Worm (Caenorhabditis elegans) whole organism, mixed stage, embryonic: ENCODE data around the gene F13H10.9.
A peak's percentile ranks its signal among the peaks of the same experiment; 100 is the strongest.
"Not testable (repeated sequence)": the region's sequence is repeated elsewhere in the genome, so short reads cannot be mapped to it uniquely, and the experiment has no call there.

Experiments used
- ceh-39 ChIP-seq: fragments of 150-350 bp; optimal IDR thresholded peaks from 2 replicates; lab custom pipeline; 2014; ENCODE audit warnings: missing biosample characterization, missing genetic modification characterization
- ceh-43 ChIP-seq: fragments of 200-800 bp; sonication (Bioruptor generic); optimal IDR thresholded peaks from 2 replicates; lab custom pipeline; 2018; ENCODE audit warnings: mild to moderate bottlenecking, missing genetic modification characterization, moderate library complexity, missing compliant biosample characterization
- cnd-1 ChIP-seq: fragments of 200-800 bp; sonication (Bioruptor generic); optimal IDR thresholded peaks from 2 replicates; lab custom pipeline; 2018; ENCODE audit warnings: mild to moderate bottlenecking, missing genetic modification characterization, missing compliant biosample characterization
- elt-1 ChIP-seq: sonication (generic microtip); optimal IDR thresholded peaks from 2 replicates; lab custom pipeline; 2017; ENCODE audit warnings: missing genetic modification characterization, mild to moderate bottlenecking, missing compliant biosample characterization, antibody characterized with exemption, moderate library complexity, borderline replicate concordance; ENCODE audit not compliant: insufficient read depth
- elt-3 ChIP-seq: fragments of 150-350 bp; optimal IDR thresholded peaks from 2 replicates; lab custom pipeline; 2014; ENCODE audit warnings: missing biosample characterization, missing genetic modification characterization
- flh-1 ChIP-seq: fragments of 200-800 bp; sonication (Bioruptor generic); optimal IDR thresholded peaks from 2 replicates; lab custom pipeline; 2018; ENCODE audit warnings: mild to moderate bottlenecking, missing genetic modification characterization, moderate library complexity, missing compliant biosample characterization
- ham-2 ChIP-seq: fragments of 200-800 bp; sonication (Bioruptor generic); optimal IDR thresholded peaks from 2 replicates; lab custom pipeline; 2018; ENCODE audit warnings: mild to moderate bottlenecking, missing genetic modification characterization, missing compliant biosample characterization
- hlh-1 ChIP-seq: fragments of 150-350 bp; optimal IDR thresholded peaks from 2 replicates; lab custom pipeline; 2014; ENCODE audit warnings: missing biosample characterization, missing genetic modification reagents, missing genetic modification characterization
- lin-13 ChIP-seq: fragments of 150-350 bp; optimal IDR thresholded peaks from 2 replicates; lab custom pipeline; 2014; ENCODE audit warnings: missing biosample characterization, missing genetic modification characterization
- lin-32 ChIP-seq: fragments of 200-800 bp; sonication (Bioruptor generic); optimal IDR thresholded peaks from 2 replicates; lab custom pipeline; 2018; ENCODE audit warnings: mild to moderate bottlenecking, missing genetic modification characterization, missing compliant biosample characterization
- mab-5 ChIP-seq: fragments of 150-350 bp; optimal IDR thresholded peaks from 2 replicates; lab custom pipeline; 2014; ENCODE audit warnings: missing biosample characterization, missing genetic modification characterization
- mep-1 ChIP-seq: fragments of 150-350 bp; optimal IDR thresholded peaks from 2 replicates; lab custom pipeline; 2017; ENCODE audit warnings: missing biosample characterization, missing genetic modification reagents, missing genetic modification characterization, inconsistent platforms
- mls-2 ChIP-seq: sonication (generic microtip); optimal IDR thresholded peaks from 2 replicates; lab custom pipeline; 2016; ENCODE audit warnings: mild to moderate bottlenecking, missing genetic modification characterization, moderate library complexity, missing compliant biosample characterization
- nhr-12 ChIP-seq: fragments of 150-350 bp; optimal IDR thresholded peaks from 2 replicates; lab custom pipeline; 2014; ENCODE audit warnings: missing biosample characterization, missing genetic modification characterization
- nhr-237 ChIP-seq: fragments of 150-350 bp; optimal IDR thresholded peaks from 2 replicates; lab custom pipeline; 2014; ENCODE audit warnings: missing biosample characterization, missing genetic modification characterization
- nhr-28 ChIP-seq: fragments of 150-350 bp; optimal IDR thresholded peaks from 2 replicates; lab custom pipeline; 2014; ENCODE audit warnings: missing biosample characterization, missing genetic modification characterization
- nhr-76 ChIP-seq: sonication (generic microtip); optimal IDR thresholded peaks from 2 replicates; lab custom pipeline; 2017; ENCODE audit warnings: missing biosample characterization, missing genetic modification characterization
- pha-4 ChIP-seq: fragments of 150-350 bp; optimal IDR thresholded peaks from 2 replicates; lab custom pipeline; 2018; ENCODE audit warnings: missing biosample characterization, missing genetic modification reagents, missing genetic modification characterization
- sem-2 ChIP-seq: fragments of 200-800 bp; sonication (Bioruptor generic); optimal IDR thresholded peaks from 2 replicates; lab custom pipeline; 2018; ENCODE audit warnings: mild to moderate bottlenecking, missing genetic modification characterization, missing compliant biosample characterization
- sptf-1 ChIP-seq: sonication (generic microtip); optimal IDR thresholded peaks from 2 replicates; lab custom pipeline; 2017; ENCODE audit warnings: mild to moderate bottlenecking, missing genetic modification characterization, moderate library complexity, missing compliant biosample characterization
- tbx-8 ChIP-seq: fragments of 200-800 bp; sonication (Bioruptor generic); optimal IDR thresholded peaks from 2 replicates; lab custom pipeline; 2018; ENCODE audit warnings: mild to moderate bottlenecking, missing genetic modification characterization, moderate library complexity, missing compliant biosample characterization
- unc-120 ChIP-seq: sonication (generic microtip); optimal IDR thresholded peaks from 2 replicates; lab custom pipeline; 2017; ENCODE audit warnings: missing genetic modification characterization, missing compliant biosample characterization; ENCODE audit not compliant: poor library complexity, severe bottlenecking
- unc-62 ChIP-seq: fragments of 150-350 bp; optimal IDR thresholded peaks from 2 replicates; lab custom pipeline; 2014; ENCODE audit warnings: missing biosample characterization, missing genetic modification reagents, missing genetic modification characterization
- zip-8 ChIP-seq: fragments of 150-350 bp; optimal IDR thresholded peaks from 2 replicates; lab custom pipeline; 2014; ENCODE audit warnings: missing biosample characterization, missing genetic modification characterization
- ztf-11 ChIP-seq: fragments of 150-350 bp; optimal IDR thresholded peaks from 2 replicates; lab custom pipeline; 2014; ENCODE audit warnings: missing biosample characterization, missing genetic modification characterization

The F13H10.9 gene

DNA sequence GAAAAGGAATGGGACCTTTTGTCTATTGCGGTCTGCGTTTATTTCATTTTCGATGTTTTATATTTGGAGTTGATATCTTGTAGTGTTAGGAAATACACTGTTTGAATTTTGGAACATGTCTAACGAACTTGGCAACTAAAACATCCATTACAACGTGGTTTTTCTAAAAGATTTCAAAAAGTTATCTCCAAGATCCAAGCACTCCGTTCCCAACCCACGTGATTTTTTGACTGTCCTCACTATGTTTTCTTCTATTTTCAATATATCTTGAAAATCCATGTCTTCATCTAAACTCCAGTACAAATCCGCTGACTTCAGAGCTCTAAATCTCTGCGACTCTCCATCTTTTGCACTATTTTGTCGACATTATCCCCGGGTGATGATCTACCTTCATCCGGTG, at the start of gene F13H10.9:
Gene F13H10.9 (plus strand): TSS at position 301 of the 400 bp plus-strand sequence.
- no peak for TF ChIP-seq mab-5 (tag; lab: Kevin White, UChicago)
- TF ChIP-seq, all 35 proteins: peak for 0

DNA sequence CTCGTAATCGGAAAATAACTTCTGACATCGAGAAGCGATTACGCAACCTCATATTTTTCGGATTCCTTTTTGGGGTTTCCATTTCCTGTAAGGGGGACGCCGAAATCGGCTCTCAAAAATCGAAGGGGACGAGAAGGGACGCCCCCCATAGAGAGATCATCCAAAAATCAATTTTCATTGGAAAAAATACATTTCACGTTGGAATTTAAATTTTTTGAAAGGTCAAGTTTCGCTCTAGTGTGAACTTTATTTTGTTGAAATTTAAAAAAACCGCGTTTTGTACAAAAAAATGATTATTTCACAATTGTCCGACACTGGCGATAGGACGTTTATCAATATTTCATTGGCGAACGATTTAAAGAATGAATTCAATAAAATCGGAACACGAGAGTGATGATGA, 49.7 kb upstream of the F13H10.9 start, which contains the start of gene Y69E1A.3:
Gene Y69E1A.3 (plus strand): TSS at position 301 of the 400 bp plus-strand sequence.
- TF ChIP-seq ceh-39 (tag; lab: Kevin White, UChicago) (no peak), zip-8 (tag; lab: Kevin White, UChicago) (no peak), ham-2 (GFP tag; lab: Kevin White, UChicago) (no peak), mep-1 (tag; lab: Kevin White, UChicago) (no peak), tbx-8 (GFP tag; lab: Kevin White, UChicago) (no peak), cnd-1 (no peak), sptf-1 (tag; lab: Kevin White, UChicago) (no peak), sem-2 (GFP tag; lab: Kevin White, UChicago) (no peak), nhr-28 (no peak), flh-1 (GFP tag; lab: Kevin White, UChicago) (no peak), nhr-12 (tag; lab: Kevin White, UChicago) (no peak), elt-1 (no peak), unc-62 (GFP tag; lab: Kevin White, UChicago) (no peak), ceh-43 (GFP tag; lab: Kevin White, UChicago) (no peak), ztf-11 (no peak)

DNA sequence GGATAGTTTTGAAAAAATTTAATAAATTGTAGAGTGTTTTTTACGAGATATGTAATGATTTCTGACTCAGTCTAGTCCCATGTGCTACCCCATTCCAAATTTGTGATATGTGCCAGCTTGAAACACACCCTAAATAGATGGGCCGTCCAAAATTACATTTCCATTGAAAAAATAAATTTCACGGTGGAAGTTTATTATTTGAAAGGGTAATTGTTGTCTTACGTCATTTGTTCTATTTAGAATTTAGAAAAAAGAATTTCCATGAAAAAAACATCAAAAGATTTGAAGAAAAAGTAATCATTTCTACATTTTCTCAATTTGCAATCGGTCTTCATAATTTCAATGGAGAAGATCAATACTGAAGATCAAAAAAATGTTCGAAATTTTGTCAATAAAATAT, 46.8 kb upstream of the F13H10.9 start, which contains the start of gene Y69E1A.4:
Gene Y69E1A.4 (plus strand): TSS at position 301 of the 400 bp plus-strand sequence.
- not testable (repeated sequence) for TF ChIP-seq elt-3 (tag; lab: Kevin White, UChicago); elt-1; cnd-1

DNA sequence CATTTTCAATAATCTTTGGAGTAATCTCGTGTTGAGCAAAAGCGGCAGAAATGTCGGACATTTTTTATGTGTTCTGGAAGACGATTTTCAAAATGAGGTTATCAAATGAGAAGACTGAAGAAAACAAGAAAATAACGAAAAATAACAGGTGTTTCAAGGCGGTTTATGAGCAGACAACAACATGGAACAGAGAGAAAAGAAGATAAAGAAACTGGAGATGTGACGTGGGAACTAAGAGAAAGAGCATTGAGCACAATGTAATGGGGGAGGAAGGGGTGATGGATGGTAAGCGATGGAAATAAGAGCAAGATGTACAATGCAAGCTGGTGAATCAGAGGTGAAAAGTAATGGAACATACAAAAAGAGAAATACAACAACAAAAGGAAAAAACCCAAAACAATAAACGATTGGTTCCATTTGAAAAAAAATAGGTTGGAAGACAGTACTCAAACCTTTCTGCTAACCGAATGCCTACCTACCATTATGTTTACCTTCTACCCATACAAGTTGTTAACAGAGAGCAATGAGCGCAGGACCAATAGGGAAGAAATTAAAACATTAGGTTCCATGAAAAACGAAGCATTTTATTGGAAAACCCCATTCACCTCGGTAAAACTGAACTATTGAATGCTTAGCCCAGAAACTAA, 44.0 kb upstream of the F13H10.9 start, which contains the start of gene Y69E1A.5:
Gene Y69E1A.5 (minus strand): TSS at position 73 of the 647 bp plus-strand sequence.
- peak; percentile 40 for TF ChIP-seq unc-62 (GFP tag; lab: Kevin White, UChicago)
- TF ChIP-seq mls-2 (tag; lab: Kevin White, UChicago), result no peak
- peak; percentile 31 for TF ChIP-seq mab-5 (tag; lab: Kevin White, UChicago)
- no peak for TF ChIP-seq flh-1 (GFP tag; lab: Kevin White, UChicago)
- peak; percentile 82 for TF ChIP-seq hlh-1
- TF ChIP-seq unc-120 (tag; lab: Kevin White, UChicago), result no peak

DNA sequence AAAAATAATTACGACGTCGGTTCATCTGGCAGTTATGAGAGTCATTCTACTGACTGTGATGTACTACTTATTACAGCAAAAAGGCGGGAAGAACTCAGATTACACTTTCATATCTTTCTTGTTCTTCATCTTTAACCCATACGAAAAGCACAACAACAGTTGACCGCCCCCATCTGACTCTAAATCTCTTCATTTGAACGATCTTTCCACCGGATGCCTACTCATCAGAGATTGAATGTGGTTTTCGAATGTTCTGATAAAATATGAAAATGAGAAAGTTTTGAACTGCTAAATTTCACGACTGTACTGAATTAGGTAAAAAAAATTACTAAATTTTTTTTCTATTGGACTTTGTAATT, 43.5 kb upstream of the F13H10.9 start, which contains the start of gene sri-19:
Gene sri-19 (plus strand): TSS at position 143 of the 359 bp plus-strand sequence.
- TF ChIP-seq ham-2 (GFP tag; lab: Kevin White, UChicago) (no peak), elt-1 (no peak), unc-120 (tag; lab: Kevin White, UChicago) (peak; percentile 21), lin-13 (no peak), hlh-1 (peak; percentile 82), cnd-1 (no peak), unc-62 (GFP tag; lab: Kevin White, UChicago) (no peak)

DNA sequence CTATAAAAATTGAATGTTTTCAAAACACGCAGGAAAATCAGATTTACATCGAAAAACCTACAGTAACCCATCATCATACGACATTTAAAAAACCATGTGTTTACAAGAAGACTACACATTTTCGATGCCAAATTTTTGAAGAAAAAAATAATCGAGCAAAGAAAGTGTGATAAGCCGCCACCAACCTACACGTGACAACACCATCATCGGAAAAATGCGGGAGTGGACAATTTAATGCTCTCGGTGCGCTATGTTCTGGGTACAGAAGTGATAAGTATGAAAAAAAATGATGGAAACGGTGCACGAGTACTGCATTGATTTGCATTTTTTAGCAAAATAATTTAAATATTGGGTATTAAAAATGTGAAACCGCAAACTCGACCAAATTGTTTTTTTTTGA, 37.0 kb upstream of the F13H10.9 start:
- no peak for TF ChIP-seq ceh-39 (tag; lab: Kevin White, UChicago)
- TF ChIP-seq nhr-76 (tag; lab: Kevin White, UChicago), result no peak
- TF ChIP-seq mls-2 (tag; lab: Kevin White, UChicago), result no peak
- TF ChIP-seq pha-4, result no peak

DNA sequence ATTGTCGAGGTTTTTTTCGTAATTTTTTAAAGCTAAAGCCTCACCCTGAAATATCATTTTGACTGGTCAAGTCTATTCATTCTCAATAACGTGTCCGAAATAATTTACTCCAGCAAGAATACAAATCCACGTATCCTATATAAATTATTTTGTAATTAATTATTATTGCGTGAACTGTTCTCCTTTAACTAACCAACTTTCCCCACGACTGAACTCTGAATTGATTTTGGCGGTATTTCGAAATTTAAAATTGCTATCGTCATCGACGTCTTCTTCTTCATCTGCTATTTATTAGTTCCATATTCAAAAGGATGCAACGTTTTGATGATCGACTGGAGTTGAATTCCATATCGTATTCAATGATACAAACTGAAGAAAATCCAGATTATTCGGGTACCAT, 35.4 kb upstream of the F13H10.9 start, which contains the start of the genes aqp-3 and Y69E1A.8:
Gene aqp-3 (minus strand): TSS at position 101 of the 400 bp plus-strand sequence.
Gene Y69E1A.8 (plus strand): TSS at position 246 of the 400 bp plus-strand sequence.
- TF ChIP-seq lin-32 (GFP tag; lab: Kevin White, UChicago) (no peak), hlh-1 (no peak), nhr-237 (tag; lab: Kevin White, UChicago) (no peak), tbx-8 (GFP tag; lab: Kevin White, UChicago) (no peak), unc-120 (tag; lab: Kevin White, UChicago) (no peak)
- TF ChIP-seq, all 35 proteins: peak for 0
